Worm (Caenorhabditis elegans) whole organism, late embryonic: ENCODE measurements around the gene nhr-88.

ENCODE experiments used
- C08G9.2 ChIP-seq: sonication (generic microtip); optimal IDR thresholded peaks from 2 replicates; lab custom pipeline; 2016; ENCODE audit warnings: mild to moderate bottlenecking, missing genetic modification characterization, moderate library complexity, missing compliant biosample characterization
- K02D7.2 ChIP-seq: sonication (generic microtip); optimal IDR thresholded peaks from 2 replicates; lab custom pipeline; 2017; ENCODE audit warnings: mild to moderate bottlenecking, missing genetic modification characterization, missing compliant biosample characterization
- T23F11.4 ChIP-seq: fragments of 200-800 bp; sonication (Bioruptor generic); optimal IDR thresholded peaks from 2 replicates; lab custom pipeline; 2018; ENCODE audit warnings: mild to moderate bottlenecking, missing genetic modification characterization, missing compliant biosample characterization
- ahr-1 ChIP-seq: sonication (generic microtip); optimal IDR thresholded peaks from 2 replicates; lab custom pipeline; 2016; ENCODE audit warnings: missing genetic modification characterization, missing compliant biosample characterization
- ceh-18 ChIP-seq: sonication (generic microtip); optimal IDR thresholded peaks from 2 replicates; lab custom pipeline; 2016; ENCODE audit warnings: missing genetic modification characterization, missing compliant biosample characterization
- ceh-2 ChIP-seq: sonication (generic microtip); optimal IDR thresholded peaks from 2 replicates; lab custom pipeline; 2016; ENCODE audit warnings: missing genotype, missing genetic modification characterization, missing compliant biosample characterization
- ceh-22 ChIP-seq: sonication (generic microtip); optimal IDR thresholded peaks from 2 replicates; lab custom pipeline; 2017; ENCODE audit warnings: missing biosample characterization, missing genetic modification characterization
- ceh-31 ChIP-seq: sonication (generic microtip); optimal IDR thresholded peaks from 2 replicates; lab custom pipeline; 2016; ENCODE audit warnings: missing genetic modification characterization, missing compliant biosample characterization
- ceh-34 ChIP-seq: sonication (generic microtip); optimal IDR thresholded peaks from 2 replicates; lab custom pipeline; 2016; ENCODE audit warnings: mild to moderate bottlenecking, missing genetic modification characterization, missing compliant biosample characterization
- ceh-9 ChIP-seq: sonication (generic microtip); optimal IDR thresholded peaks from 2 replicates; lab custom pipeline; 2016; ENCODE audit warnings: mild to moderate bottlenecking, missing genetic modification characterization, inconsistent platforms, missing compliant biosample characterization
- dmd-4 ChIP-seq: sonication (generic microtip); optimal IDR thresholded peaks from 2 replicates; lab custom pipeline; 2016; ENCODE audit warnings: borderline replicate concordance, missing genetic modification characterization, missing compliant biosample characterization
- dve-1 ChIP-seq: sonication (generic microtip); optimal IDR thresholded peaks from 2 replicates; lab custom pipeline; 2017; ENCODE audit warnings: antibody characterized with exemption, mild to moderate bottlenecking, missing genetic modification characterization, missing compliant biosample characterization
- elt-2 ChIP-seq: sonication (generic microtip); optimal IDR thresholded peaks from 2 replicates; lab custom pipeline; 2016; ENCODE audit warnings: missing genetic modification reagents, missing genetic modification characterization, missing compliant biosample characterization
- eyg-1 ChIP-seq: sonication (generic microtip); optimal IDR thresholded peaks from 2 replicates; lab custom pipeline; 2016; ENCODE audit warnings: missing genotype, missing genetic modification characterization, missing compliant biosample characterization
- fax-1 ChIP-seq: sonication (generic microtip); optimal IDR thresholded peaks from 2 replicates; lab custom pipeline; 2016; ENCODE audit warnings: missing genotype, missing genetic modification characterization, missing compliant biosample characterization
- gmeb-2 ChIP-seq: sonication (generic microtip); optimal IDR thresholded peaks from 2 replicates; lab custom pipeline; 2016; ENCODE audit warnings: missing genetic modification characterization, inconsistent platforms, missing compliant biosample characterization
- hlh-15 ChIP-seq: sonication (generic microtip); optimal IDR thresholded peaks from 2 replicates; lab custom pipeline; 2016; ENCODE audit warnings: missing genetic modification characterization, missing compliant biosample characterization
- hlh-6 ChIP-seq: sonication (generic microtip); optimal IDR thresholded peaks from 2 replicates; lab custom pipeline; 2016; ENCODE audit warnings: missing genotype, missing genetic modification characterization, missing compliant biosample characterization
- hlh-8 ChIP-seq: sonication (generic microtip); optimal IDR thresholded peaks from 2 replicates; lab custom pipeline; 2016; ENCODE audit warnings: missing genotype, missing genetic modification characterization, missing compliant biosample characterization
- mec-3 ChIP-seq: sonication (generic microtip); optimal IDR thresholded peaks from 2 replicates; lab custom pipeline; 2016; ENCODE audit warnings: borderline replicate concordance, missing genetic modification characterization, missing compliant biosample characterization
- nfya-1 ChIP-seq: sonication (generic microtip); optimal IDR thresholded peaks from 2 replicates; lab custom pipeline; 2017; ENCODE audit warnings: missing genetic modification characterization, mild to moderate bottlenecking, missing compliant biosample characterization, antibody characterized with exemption, moderate library complexity
- nhr-232 ChIP-seq: sonication (generic microtip); optimal IDR thresholded peaks from 2 replicates; lab custom pipeline; 2016; ENCODE audit warnings: missing genetic modification characterization, missing compliant biosample characterization
- pax-1 ChIP-seq: fragments of 150-350 bp; optimal IDR thresholded peaks from 2 replicates; lab custom pipeline; 2014; ENCODE audit warnings: missing biosample characterization, missing genetic modification characterization
- pha-2 ChIP-seq: sonication (generic microtip); optimal IDR thresholded peaks from 2 replicates; lab custom pipeline; 2017; ENCODE audit warnings: mild to moderate bottlenecking, missing genetic modification characterization, missing compliant biosample characterization
- pha-4 ChIP-seq: fragments of 150-350 bp; optimal IDR thresholded peaks from 2 replicates; lab custom pipeline; 2018; ENCODE audit warnings: missing biosample characterization, missing genetic modification reagents, missing genetic modification characterization
- pros-1 ChIP-seq: fragments of 150-350 bp; optimal IDR thresholded peaks from 2 replicates; lab custom pipeline; 2014; ENCODE audit warnings: missing biosample characterization, missing genetic modification reagents, missing genetic modification characterization
- sox-4 ChIP-seq: sonication (generic microtip); optimal IDR thresholded peaks from 2 replicates; lab custom pipeline; 2017; ENCODE audit warnings: mild to moderate bottlenecking, missing genetic modification characterization, inconsistent platforms, missing compliant biosample characterization
- ttx-3 ChIP-seq: sonication (generic microtip); optimal IDR thresholded peaks from 2 replicates; lab custom pipeline; 2016; ENCODE audit warnings: missing genetic modification reagents, missing genetic modification characterization, missing compliant biosample characterization
- zip-5 ChIP-seq: sonication (generic microtip); optimal IDR thresholded peaks from 2 replicates; lab custom pipeline; 2016; ENCODE audit warnings: missing genetic modification characterization, missing compliant biosample characterization

Gene nhr-88

DNA sequence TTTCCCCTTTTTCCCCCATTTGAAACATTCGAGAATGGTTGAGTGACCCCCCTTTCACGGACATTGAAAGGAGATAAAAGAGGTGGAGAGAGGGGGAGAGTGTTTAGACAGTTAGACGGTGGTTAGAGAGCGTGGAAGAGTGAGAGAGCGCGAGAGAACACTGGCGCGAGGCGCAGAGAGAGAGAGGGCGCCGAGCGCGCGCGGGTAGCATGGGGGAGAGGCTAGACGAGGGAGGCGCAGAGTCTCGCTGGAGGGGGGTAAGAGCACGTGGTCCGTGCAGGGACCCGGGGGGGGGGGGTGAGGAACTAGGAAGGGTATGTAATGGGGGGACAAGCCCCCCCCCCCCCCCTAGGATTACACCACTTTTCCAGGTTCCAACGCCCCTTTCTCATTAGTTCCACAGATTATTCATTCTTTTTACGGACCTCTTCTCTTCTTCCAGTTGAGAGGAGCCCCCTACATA, 2.5 kb upstream of the nhr-88 start (continued):
- TF ChIP-seq mec-3 (tag; lab: Kevin White, UChicago) (no peak), dve-1 (tag; lab: Kevin White, UChicago) (peak; percentile 69), ceh-22 (peak; percentile 31), pax-1 (tag; lab: Kevin White, UChicago) (peak; percentile 40), ceh-18 (tag; lab: Kevin White, UChicago) (peak; percentile 23), gmeb-2 (no peak), ceh-34 (tag; lab: Kevin White, UChicago) (peak; percentile 3), T23F11.4 (GFP tag; lab: Kevin White, UChicago) (peak; percentile 44)

DNA sequence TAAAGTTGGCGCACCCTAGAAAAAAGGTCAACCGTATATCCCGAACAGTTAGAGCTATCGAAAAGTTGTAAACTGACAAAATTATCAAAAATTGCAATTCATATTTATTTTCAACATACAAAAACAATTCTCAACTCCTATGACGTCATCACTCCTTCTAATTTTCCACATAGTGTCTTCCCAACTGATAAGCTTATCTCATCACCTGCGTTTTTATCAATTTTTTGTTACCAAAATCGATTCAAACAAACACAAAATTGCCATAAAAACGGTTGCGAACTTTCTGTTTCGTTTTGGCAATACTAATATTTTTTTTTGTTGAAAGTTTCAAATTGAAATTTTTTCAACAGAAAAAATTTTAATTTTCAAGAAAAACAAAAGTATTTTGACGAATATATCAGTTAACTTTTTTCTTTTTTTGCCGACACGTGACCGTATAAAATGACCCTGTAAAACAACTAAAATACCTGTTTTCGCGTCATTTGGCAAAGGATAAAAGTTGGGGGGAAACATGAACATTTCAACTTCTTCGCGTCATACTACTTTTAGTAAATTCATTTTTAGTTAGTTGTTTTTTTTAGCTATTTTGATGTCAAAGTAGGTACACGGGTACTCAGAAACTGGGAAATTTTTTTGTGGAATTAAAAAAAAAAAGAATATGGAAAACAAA, 743 bp upstream of the nhr-88 start:
- TF ChIP-seq fax-1 (tag; lab: Kevin White, UChicago) (no peak), elt-2 (tag; lab: Kevin White, UChicago) (peak; percentile 96), ttx-3 (tag; lab: Kevin White, UChicago) (no peak), hlh-15 (tag; lab: Kevin White, UChicago) (no peak), nhr-232 (tag; lab: Kevin White, UChicago) (no peak), pros-1 (tag; lab: Kevin White, UChicago) (no peak), dmd-4 (tag; lab: Kevin White, UChicago) (no peak), ceh-2 (tag; lab: Kevin White, UChicago) (no peak)
- TF ChIP-seq, all 69 proteins: peak for 1

DNA sequence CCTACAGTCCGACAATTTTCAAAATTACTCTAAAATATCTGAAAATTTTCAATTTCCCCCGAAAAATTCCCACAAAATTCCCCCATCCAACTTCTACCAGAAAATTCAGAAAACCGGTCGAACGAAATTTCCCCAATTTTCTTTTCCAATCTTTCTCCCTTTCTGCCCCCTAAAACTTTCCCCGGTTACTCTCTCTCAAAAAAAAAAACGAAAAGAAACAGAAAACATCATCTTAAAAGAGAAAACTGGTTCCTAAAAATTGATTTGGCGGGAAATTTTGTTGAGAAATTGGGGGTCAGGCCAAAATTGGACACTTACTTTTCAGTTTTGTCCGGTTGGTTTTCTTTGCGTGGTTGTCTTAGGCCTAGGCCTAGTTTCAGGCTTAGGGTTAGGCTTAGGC, 1.2 kb downstream of the nhr-88 start:
- TF ChIP-seq pha-4 (tag; lab: Kevin White, UChicago) (no peak), pha-2 (tag; lab: Kevin White, UChicago) (no peak), ceh-31 (tag; lab: Kevin White, UChicago) (no peak), ceh-18 (tag; lab: Kevin White, UChicago) (no peak), zip-5 (tag; lab: Kevin White, UChicago) (no peak)

DNA sequence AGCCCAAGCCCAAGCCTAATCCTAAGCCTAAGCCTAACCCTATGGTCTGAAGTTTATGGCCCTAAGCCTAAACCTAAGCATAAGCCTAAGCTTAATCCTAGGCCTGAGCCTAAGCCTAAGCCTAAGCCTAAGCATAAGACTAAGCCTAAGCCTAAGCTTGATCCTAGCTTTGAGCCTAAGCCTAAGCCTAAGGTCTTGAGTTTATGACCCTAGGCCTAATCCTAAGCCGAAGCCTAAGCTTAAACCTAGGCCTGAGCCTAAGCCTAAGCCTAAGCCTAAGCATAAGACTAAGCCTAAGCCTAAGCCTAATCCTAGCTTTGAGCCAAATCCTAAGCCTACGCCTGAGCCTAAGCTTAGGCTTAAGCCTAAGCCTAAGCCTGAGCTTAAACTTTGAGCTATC, 2.6 kb downstream of the nhr-88 start:
- TF ChIP-seq dve-1 (tag; lab: Kevin White, UChicago) (peak; percentile 94), ceh-9 (tag; lab: Kevin White, UChicago) (no peak), nfya-1 (tag; lab: Kevin White, UChicago) (no peak), hlh-8 (tag; lab: Kevin White, UChicago) (no peak), sox-4 (tag; lab: Kevin White, UChicago) (no peak), ahr-1 (tag; lab: Kevin White, UChicago) (no peak)
- TF ChIP-seq, all 69 proteins: peak for 1

DNA sequence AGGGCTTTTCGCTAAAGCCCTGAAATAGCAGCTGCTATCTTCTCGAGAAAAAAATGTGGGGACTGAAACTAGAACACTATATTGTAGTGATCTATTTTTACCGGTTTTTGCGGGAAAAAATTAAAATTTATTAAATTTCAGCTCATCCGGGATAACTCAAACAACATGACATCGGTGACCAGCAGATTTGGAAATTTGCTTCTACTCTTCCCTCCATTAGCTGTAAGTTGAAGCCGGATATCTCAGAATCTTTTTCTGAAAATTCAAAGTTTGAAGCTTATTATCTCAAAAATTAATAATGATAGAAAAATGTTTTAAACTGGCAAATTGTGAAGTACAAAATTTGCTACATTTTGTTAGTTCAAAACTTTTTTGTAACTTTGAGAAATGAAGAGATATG, 7.9 kb downstream of the nhr-88 start:
- TF ChIP-seq K02D7.2 (tag; lab: Kevin White, UChicago) (no peak), C08G9.2 (tag; lab: Kevin White, UChicago) (no peak)

DNA sequence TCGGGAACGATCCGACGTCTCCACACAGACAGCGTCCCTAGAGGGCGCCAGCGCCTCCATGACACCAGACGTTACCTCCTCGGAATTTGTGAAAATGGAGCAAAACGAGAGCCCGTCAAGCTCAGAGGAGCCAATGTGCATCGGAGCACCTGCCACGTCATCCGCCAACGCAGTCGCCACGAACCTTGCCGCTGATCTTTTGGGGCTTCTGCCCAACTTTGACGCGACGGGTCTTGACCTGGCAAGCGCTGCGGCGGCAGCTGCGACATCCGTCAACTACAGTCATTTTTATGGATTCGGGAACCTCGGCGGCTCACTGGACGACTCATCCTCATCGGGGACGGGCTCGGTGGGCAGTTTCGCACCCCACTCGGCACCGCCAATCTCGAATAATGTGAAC, 9.0 kb downstream of the nhr-88 start:
- peak; percentile 40 for TF ChIP-seq hlh-6
- no peak for TF ChIP-seq eyg-1 (tag; lab: Kevin White, UChicago)
- TF ChIP-seq, all 69 proteins: peak for 1
